Fruit fly (Drosophila melanogaster) whole organism: Measurements from ENCODE around the gene trh.

ENCODE experiments used
- CG8478 ChIP-seq: fragments of >200 bp; optimal IDR thresholded peaks from 2 replicates; lab custom pipeline; 2018; ENCODE audit warnings: inconsistent platforms
- Dll ChIP-seq: fragments of >200 bp; optimal IDR thresholded peaks from 2 replicates; lab custom pipeline; 2017
- EcR ChIP-seq, 2 experiments: fragments of >200 bp; optimal IDR thresholded peaks; 2 replicates each; lab custom pipeline; 2017; ENCODE audit warnings: missing biosample characterization in 2 of 2, missing genetic modification characterization in 2 of 2, missing genetic modification reagents in 2 of 2
- pan ChIP-seq: fragments of >200 bp; optimal IDR thresholded peaks from 2 replicates; lab custom pipeline; 2017
- psq ChIP-seq: fragments of >200 bp; optimal IDR thresholded peaks from 2 replicates; lab custom pipeline; 2017
- usp ChIP-seq: fragments of >200 bp; optimal IDR thresholded peaks from 2 replicates; lab custom pipeline; 2017; ENCODE audit warnings: missing biosample characterization, missing genetic modification characterization, mixed read lengths

Gene trh

DNA sequence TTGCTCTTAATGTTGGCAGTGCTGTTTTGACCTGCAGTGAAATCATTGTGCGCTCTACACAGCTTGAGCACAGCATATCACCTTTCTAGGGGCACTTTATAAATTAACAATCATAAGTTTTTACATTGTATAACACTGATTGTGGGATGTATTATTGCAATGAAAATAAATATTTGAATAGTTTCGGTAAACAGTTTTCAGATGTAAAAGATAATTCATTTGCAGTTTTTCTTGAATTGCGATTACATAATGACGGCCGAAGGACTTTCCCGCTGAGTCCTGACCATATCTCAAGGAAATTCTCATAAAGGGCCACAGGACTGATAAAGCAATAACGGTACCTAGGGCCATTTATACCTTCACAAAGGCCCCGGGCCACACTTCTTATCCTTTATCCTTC lies 17.9 kb downstream of the trh start:
- TF ChIP-seq psq (lab: Kevin White, UChicago) (no peak), usp (GFP tag; lab: Kevin White, UChicago) (no peak), Dll (lab: Kevin White, UChicago) (no peak), CG8478 (lab: Kevin White, UChicago) (no peak), EcR (GFP tag; optimal IDR thresholded peaks at IDR 0.05; lab: Kevin White, UChicago) (no peak), pan (lab: Kevin White, UChicago) (no peak)

DNA sequence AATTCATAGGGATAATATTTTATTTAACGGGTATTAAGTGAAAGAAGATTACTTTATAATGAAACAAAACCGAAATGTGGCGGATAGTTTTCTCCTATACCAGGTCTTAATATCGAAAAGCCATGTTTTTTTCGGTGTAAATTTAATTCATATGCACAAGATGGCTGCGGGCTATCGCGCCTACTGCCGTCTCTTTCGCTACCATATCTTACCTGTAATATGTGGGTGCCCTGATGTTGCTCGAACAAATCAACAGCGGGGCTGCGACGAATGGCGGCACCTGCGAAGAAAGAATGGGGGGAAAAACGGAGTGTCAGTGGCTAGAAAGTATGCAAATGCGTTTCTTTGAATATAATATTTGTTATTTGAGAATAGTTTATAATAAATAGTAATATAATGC lies 21.2 kb downstream of the trh start:
- no peak for TF ChIP-seq Dll (lab: Kevin White, UChicago)

DNA sequence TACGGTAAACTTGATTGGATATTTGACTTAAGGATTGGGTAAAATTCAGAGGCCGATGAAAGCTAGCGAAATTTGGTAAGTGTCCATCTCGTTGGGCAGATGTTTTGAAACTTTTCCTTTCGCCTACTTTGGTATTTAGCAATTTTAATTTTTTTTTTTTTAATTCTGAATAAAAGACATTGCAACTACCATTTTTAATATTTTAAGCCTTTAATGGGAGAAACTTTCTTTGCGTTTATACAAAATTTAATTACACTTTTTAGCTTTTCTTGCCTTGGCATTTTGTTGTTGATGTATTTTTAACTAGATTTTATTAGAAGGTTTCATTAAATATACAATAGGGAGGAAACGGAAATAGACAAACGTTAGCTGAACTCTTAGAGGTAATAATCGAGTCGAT lies 26.1 kb downstream of the trh start, which contains the start of gene CG13884:
Gene CG13884 (minus strand): TSS at position 101 of the 400 bp plus-strand sequence.
- no peak for TF ChIP-seq EcR (GFP tag; optimal IDR thresholded peaks at IDR 0.05; lab: Kevin White, UChicago)
- no peak for TF ChIP-seq usp (GFP tag; lab: Kevin White, UChicago)
- TF ChIP-seq pan (lab: Kevin White, UChicago) = no peak
- TF ChIP-seq psq (lab: Kevin White, UChicago) = no peak
- TF ChIP-seq CG8478 (lab: Kevin White, UChicago) = no peak
- no peak for TF ChIP-seq Dll (lab: Kevin White, UChicago)

DNA sequence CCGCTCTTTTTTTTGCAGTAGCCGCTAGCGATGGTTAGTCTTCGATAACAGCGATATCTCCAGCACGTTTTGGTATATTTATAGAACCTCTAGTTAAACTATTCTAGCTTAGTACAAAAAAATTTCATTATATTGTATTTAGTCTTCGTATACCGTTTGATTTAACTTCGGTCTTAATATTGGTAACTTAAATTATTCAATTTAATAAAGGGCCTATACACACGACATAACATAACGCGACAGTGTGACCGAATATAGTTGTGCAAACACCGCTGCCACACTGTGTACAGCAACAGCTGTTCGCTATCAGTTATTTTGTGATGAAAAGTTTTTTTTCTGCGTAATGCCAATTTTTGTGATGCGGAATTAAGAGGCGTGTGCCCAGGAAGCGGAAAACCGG lies 31.2 kb downstream of the trh start, which contains the start of the genes Cdc5 and CG1233:
Gene Cdc5 (minus strand): TSS at position 183 of the 400 bp plus-strand sequence.
Gene CG1233 (plus strand): TSS at position 272 of the 400 bp plus-strand sequence.
- TF ChIP-seq Dll (lab: Kevin White, UChicago) (no peak), pan (lab: Kevin White, UChicago) (no peak), usp (GFP tag; lab: Kevin White, UChicago) (no peak), CG8478 (lab: Kevin White, UChicago) (no peak), EcR (GFP tag; optimal IDR thresholded peaks at IDR 0.05; lab: Kevin White, UChicago) (no peak), psq (lab: Kevin White, UChicago) (no peak)

DNA sequence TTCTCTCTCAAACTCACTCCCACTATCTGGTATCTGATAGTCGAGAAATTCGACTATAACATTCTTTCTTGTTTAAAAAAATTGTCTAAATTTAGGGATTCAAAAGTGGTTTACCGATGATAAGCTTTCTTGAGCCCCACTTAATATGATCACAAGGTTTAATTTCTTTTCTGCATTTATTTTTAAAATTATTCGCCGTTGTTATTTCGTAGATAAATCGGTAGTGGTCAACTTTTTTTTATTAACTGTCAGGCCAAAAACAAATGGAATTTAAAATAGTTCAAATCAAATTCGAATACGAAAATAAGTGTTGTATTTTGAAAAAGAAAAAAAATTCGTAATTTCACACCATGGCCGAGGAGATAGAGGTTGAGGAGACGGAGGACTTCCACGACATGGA lies 34.8 kb downstream of the trh start, which contains the start of gene Roc1b:
Gene Roc1b (plus strand): TSS at position 301 of the 400 bp plus-strand sequence.
- TF ChIP-seq EcR (GFP tag; optimal IDR thresholded peaks at IDR 0.05; lab: Kevin White, UChicago) (no peak), pan (lab: Kevin White, UChicago) (no peak), CG8478 (lab: Kevin White, UChicago) (no peak), usp (GFP tag; lab: Kevin White, UChicago) (no peak), psq (lab: Kevin White, UChicago) (no peak), Dll (lab: Kevin White, UChicago) (no peak)

- TF ChIP-seq Dll (lab: Kevin White, UChicago) (no peak), usp (GFP tag; lab: Kevin White, UChicago) (no peak), EcR (GFP tag; optimal IDR thresholded peaks at IDR 0.05; lab: Kevin White, UChicago) (no peak), pan (lab: Kevin White, UChicago) (no peak), psq (lab: Kevin White, UChicago) (no peak), CG8478 (lab: Kevin White, UChicago) (no peak)
Measured at dm6 chr3L:356016-356472, 36.4 kb downstream of the trh start, which contains the start of gene CG1231. TSS of gene CG1231 (plus strand) at chr3L:356422.

DNA sequence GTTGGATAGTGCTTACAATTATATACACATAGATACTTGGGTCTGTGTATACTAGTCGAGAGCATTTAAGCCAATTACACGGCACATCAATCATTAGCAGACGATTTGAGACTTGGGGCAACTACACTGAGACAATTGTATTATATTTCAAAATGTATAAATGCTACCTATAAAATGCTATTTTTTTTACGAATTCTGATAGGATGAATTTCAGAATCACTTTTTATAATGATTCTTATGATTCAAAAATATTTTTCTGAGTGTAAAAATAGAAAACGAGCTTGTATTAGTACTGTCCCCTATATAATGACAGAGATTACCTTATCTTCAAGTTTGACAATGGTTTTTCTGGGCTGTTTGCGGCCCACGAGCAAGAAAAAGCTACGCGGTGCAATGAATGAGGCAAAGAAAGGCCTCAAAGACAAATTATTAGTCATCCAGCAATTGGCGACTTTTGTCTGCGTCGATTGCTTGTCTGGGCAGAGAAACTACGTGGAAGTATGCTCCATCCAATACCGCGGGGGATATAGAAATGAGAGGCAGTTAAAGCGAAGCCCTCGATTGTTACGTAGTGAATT lies 41.7 kb downstream of the trh start:
- TF ChIP-seq EcR (GFP tag; optimal IDR thresholded peaks at IDR 0.05; lab: Kevin White, UChicago) = no peak
- TF ChIP-seq Dll (lab: Kevin White, UChicago) = no peak
- no peak for TF ChIP-seq pan (lab: Kevin White, UChicago)
- no peak for TF ChIP-seq CG8478 (lab: Kevin White, UChicago)
- no peak for TF ChIP-seq psq (lab: Kevin White, UChicago)
- no peak for TF ChIP-seq usp (GFP tag; lab: Kevin White, UChicago)

- TF ChIP-seq usp (GFP tag; lab: Kevin White, UChicago) (no peak), pan (lab: Kevin White, UChicago) (no peak), EcR (GFP tag; optimal IDR thresholded peaks at IDR 0.05; lab: Kevin White, UChicago) (no peak), CG8478 (lab: Kevin White, UChicago) (no peak), Dll (lab: Kevin White, UChicago) (no peak), psq (lab: Kevin White, UChicago) (no peak)
Measured at dm6 chr3L:349751-350150, 42.7 kb downstream of the trh start.

DNA sequence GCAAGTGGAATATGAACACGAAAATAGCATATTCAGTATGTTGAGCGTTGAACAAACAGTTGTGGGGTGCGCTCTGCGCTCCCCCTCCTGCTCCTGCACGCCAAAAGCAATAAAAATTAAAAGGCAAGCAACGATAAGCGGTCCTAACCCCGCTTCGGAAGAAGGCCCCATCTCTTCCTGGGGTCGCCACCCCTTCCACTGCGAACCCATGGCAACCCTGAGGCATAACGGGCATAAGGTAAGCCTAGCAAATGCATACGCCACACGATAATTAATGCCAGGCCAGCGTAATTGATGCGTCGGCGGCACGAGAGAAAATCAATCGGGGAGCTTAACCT lies 44.1 kb downstream of the trh start:
- TF ChIP-seq Dll (lab: Kevin White, UChicago) = no peak
- TF ChIP-seq EcR (GFP tag; optimal IDR thresholded peaks at IDR 0.05; lab: Kevin White, UChicago) = no peak
- no peak for TF ChIP-seq psq (lab: Kevin White, UChicago)
- no peak for TF ChIP-seq usp (GFP tag; lab: Kevin White, UChicago)
- TF ChIP-seq pan (lab: Kevin White, UChicago) = no peak

DNA sequence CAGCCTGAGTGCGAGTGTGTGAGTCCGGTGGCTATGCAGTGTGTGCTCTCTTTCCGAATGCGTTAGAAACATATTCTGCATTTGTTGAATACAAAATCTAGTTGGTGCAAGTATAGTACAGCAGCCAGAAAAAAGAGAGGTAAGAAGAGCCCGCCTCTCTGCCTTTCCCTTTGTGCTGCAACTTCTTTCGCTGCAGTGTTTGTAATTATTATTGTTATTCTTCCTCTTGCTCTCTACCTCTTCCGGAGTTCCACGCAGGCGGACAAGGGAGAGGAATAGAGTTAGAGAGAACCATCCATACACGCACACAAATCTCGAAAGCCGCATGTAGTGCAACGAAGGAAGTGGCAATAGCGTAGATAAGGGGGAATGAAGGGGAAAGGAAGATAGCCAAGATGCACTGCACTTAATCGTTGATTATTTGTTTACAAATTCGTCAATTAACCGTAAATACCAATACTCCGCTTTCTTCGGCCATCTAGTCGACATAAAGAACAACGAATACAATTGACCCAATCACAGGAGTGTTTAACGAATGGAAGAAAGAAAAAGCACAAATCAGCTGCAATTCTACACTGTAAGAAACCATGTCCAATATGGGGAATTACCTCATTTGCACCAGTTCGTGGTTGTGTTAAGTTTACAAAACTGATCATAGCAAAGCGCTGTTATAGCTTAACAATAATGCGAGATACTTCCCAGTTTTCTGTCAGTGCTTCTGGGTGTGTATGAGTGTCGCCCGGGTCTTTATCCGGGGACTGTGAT lies 44.6 kb downstream of the trh start:
- TF ChIP-seq pan (lab: Kevin White, UChicago) = no peak
- no peak for TF ChIP-seq EcR (GFP tag; optimal IDR thresholded peaks at IDR 0.05; lab: Kevin White, UChicago)
- TF ChIP-seq psq (lab: Kevin White, UChicago) = no peak
- no peak for TF ChIP-seq CG8478 (lab: Kevin White, UChicago)
- TF ChIP-seq usp (GFP tag; lab: Kevin White, UChicago) = no peak
- no peak for TF ChIP-seq Dll (lab: Kevin White, UChicago)
